Fruit fly (Drosophila melanogaster) whole organism, prepupa: ENCODE measurements around the gene CG8461.
A peak's percentile ranks its signal among the peaks of the same experiment; 100 is the strongest.

Experiments used
- CG10631 ChIP-seq: fragments of 200-800 bp; sonication (Bioruptor generic); optimal IDR thresholded peaks from 2 replicates; lab custom pipeline; 2016; ENCODE audit warnings: missing biosample characterization, missing genetic modification characterization
- CG10669 ChIP-seq: fragments of 200-800 bp; sonication (Bioruptor generic); optimal IDR thresholded peaks from 3 replicates; lab custom pipeline; 2018; ENCODE audit warnings: missing biosample characterization, mild to moderate bottlenecking, missing genetic modification characterization, moderate library complexity
- CG11902 ChIP-seq: fragments of 200-800 bp; sonication (Bioruptor generic); optimal IDR thresholded peaks from 3 replicates; lab custom pipeline; 2016; ENCODE audit warnings: missing biosample characterization, missing genetic modification characterization
- CG1621 ChIP-seq: fragments of 200-800 bp; sonication (Bioruptor generic); optimal IDR thresholded peaks from 3 replicates; lab custom pipeline; 2018; ENCODE audit warnings: missing biosample characterization, mild to moderate bottlenecking, missing genetic modification characterization
- CG16779 ChIP-seq: fragments of 200-800 bp; sonication (Bioruptor generic); optimal IDR thresholded peaks from 3 replicates; lab custom pipeline; 2017; ENCODE audit warnings: missing biosample characterization, mild to moderate bottlenecking, missing genetic modification characterization
- CG3032 ChIP-seq: fragments of 200-800 bp; optimal IDR thresholded peaks from 2 replicates; lab custom pipeline; 2019; ENCODE audit warnings: missing biosample characterization, mild to moderate bottlenecking, missing genetic modification characterization, moderate library complexity
- CG32006 ChIP-seq: fragments of 200-800 bp; sonication (Bioruptor generic); optimal IDR thresholded peaks from 3 replicates; lab custom pipeline; 2017; ENCODE audit warnings: missing biosample characterization, mild to moderate bottlenecking, missing genetic modification characterization
- CG3919 ChIP-seq: fragments of 200-800 bp; sonication (Bioruptor generic); optimal IDR thresholded peaks from 3 replicates; lab custom pipeline; 2016; ENCODE audit warnings: missing biosample characterization, missing genetic modification characterization
- CG6276 ChIP-seq: fragments of 200-800 bp; sonication (Bioruptor generic); optimal IDR thresholded peaks from 2 replicates; lab custom pipeline; 2017; ENCODE audit warnings: missing biosample characterization, mild to moderate bottlenecking, missing genetic modification characterization
- CG6792 ChIP-seq: fragments of 200-800 bp; sonication (Bioruptor generic); optimal IDR thresholded peaks from 3 replicates; lab custom pipeline; 2016; ENCODE audit warnings: missing biosample characterization, missing genetic modification characterization
- CG6808 ChIP-seq: fragments of 200-800 bp; sonication (Bioruptor generic); optimal IDR thresholded peaks from 3 replicates; lab custom pipeline; 2017; ENCODE audit warnings: missing biosample characterization, missing genetic modification characterization, mild to moderate bottlenecking, moderate library complexity, missing genetic modification reagents
- CG7368 ChIP-seq: fragments of 200-800 bp; sonication (Bioruptor generic); optimal IDR thresholded peaks from 3 replicates; lab custom pipeline; 2016; ENCODE audit warnings: missing biosample characterization, missing genetic modification characterization
- CG8119 ChIP-seq: fragments of 200-800 bp; sonication (Bioruptor generic); IDR thresholded peaks from 3 replicates; pipeline ENCODE4 v1.3.6; 2022; ENCODE audit warnings: missing biosample characterization, missing genetic modification characterization
- CG8319 ChIP-seq: fragments of 200-800 bp; sonication (Bioruptor generic); optimal IDR thresholded peaks from 3 replicates; lab custom pipeline; 2016; ENCODE audit warnings: missing biosample characterization, missing genetic modification characterization
- CG9139 ChIP-seq: fragments of 200-800 bp; sonication (Bioruptor generic); optimal IDR thresholded peaks from 3 replicates; lab custom pipeline; 2017; ENCODE audit warnings: missing biosample characterization, mild to moderate bottlenecking, missing genetic modification characterization
- Eip75B ChIP-seq: fragments of 200-800 bp; sonication (Bioruptor generic); optimal IDR thresholded peaks from 3 replicates; lab custom pipeline; 2016; ENCODE audit warnings: missing biosample characterization, missing genetic modification characterization
- Eip78C ChIP-seq: fragments of 200-800 bp; sonication (Bioruptor generic); peaks from one replicate; lab custom pipeline; 2016; ENCODE audit warnings: missing biosample characterization, missing genetic modification characterization
- Eip93F ChIP-seq: fragments of 200-800 bp; sonication (Bioruptor generic); optimal IDR thresholded peaks from 2 replicates; lab custom pipeline; 2016; ENCODE audit warnings: missing biosample characterization, mild to moderate bottlenecking, missing genetic modification characterization
- Ets96B ChIP-seq: fragments of 200-800 bp; optimal IDR thresholded peaks from 2 replicates; lab custom pipeline; 2019; ENCODE audit warnings: missing biosample characterization, mild to moderate bottlenecking, missing genetic modification characterization, moderate library complexity
- Hr38 ChIP-seq: sonication (Bioruptor generic); optimal IDR thresholded peaks from 2 replicates; lab custom pipeline; 2016; ENCODE audit warnings: missing biosample characterization, missing genetic modification characterization
- Hr4 ChIP-seq: fragments of 200-800 bp; sonication (Bioruptor generic); optimal IDR thresholded peaks from 3 replicates; lab custom pipeline; 2016; ENCODE audit warnings: missing biosample characterization, missing genetic modification characterization
- Lpt ChIP-seq: fragments of 200-800 bp; sonication (Bioruptor generic); optimal IDR thresholded peaks from 3 replicates; lab custom pipeline; 2016; ENCODE audit warnings: missing biosample characterization, missing genetic modification characterization
- Met ChIP-seq: fragments of 200-800 bp; sonication (Bioruptor generic); optimal IDR thresholded peaks from 3 replicates; lab custom pipeline; 2016; ENCODE audit warnings: missing biosample characterization, missing genetic modification characterization
- OdsH ChIP-seq: fragments of 200-800 bp; sonication (Bioruptor generic); optimal IDR thresholded peaks from 3 replicates; lab custom pipeline; 2016; ENCODE audit warnings: missing biosample characterization, missing genetic modification characterization
- Sox102F ChIP-seq: fragments of 200-800 bp; sonication (Bioruptor generic); optimal IDR thresholded peaks from 2 replicates; lab custom pipeline; 2016; ENCODE audit warnings: missing biosample characterization, mild to moderate bottlenecking, missing genetic modification characterization
- Sox15 ChIP-seq: fragments of 200-800 bp; sonication (Bioruptor generic); optimal IDR thresholded peaks from 3 replicates; lab custom pipeline; 2016; ENCODE audit warnings: missing biosample characterization, missing genetic modification characterization
- achi ChIP-seq: fragments of 200-800 bp; sonication (Bioruptor generic); optimal IDR thresholded peaks from 3 replicates; lab custom pipeline; 2016; ENCODE audit warnings: missing biosample characterization, missing genetic modification characterization
- cyc ChIP-seq: fragments of 200-800 bp; sonication (Bioruptor generic); optimal IDR thresholded peaks from 3 replicates; lab custom pipeline; 2016; ENCODE audit warnings: missing biosample characterization, missing genetic modification characterization
- dac ChIP-seq: fragments of 200-800 bp; sonication (Bioruptor generic); optimal IDR thresholded peaks from 2 replicates; lab custom pipeline; 2017; ENCODE audit warnings: missing biosample characterization, mild to moderate bottlenecking, missing genetic modification characterization
- eg ChIP-seq: fragments of 200-800 bp; sonication (Bioruptor generic); IDR thresholded peaks from 3 replicates; pipeline ENCODE4 v1.3.6; 2022; ENCODE audit warnings: missing biosample characterization, missing genetic modification characterization
- esn ChIP-seq: fragments of 200-800 bp; sonication (Bioruptor generic); optimal IDR thresholded peaks from 2 replicates; lab custom pipeline; 2016; ENCODE audit warnings: missing biosample characterization, mild to moderate bottlenecking, missing genetic modification characterization, moderate library complexity
- fd59A ChIP-seq: fragments of 200-800 bp; sonication (Bioruptor generic); optimal IDR thresholded peaks from 2 replicates; lab custom pipeline; 2017; ENCODE audit warnings: missing biosample characterization, mild to moderate bottlenecking, missing genetic modification characterization, missing genetic modification reagents
- fd85E ChIP-seq: fragments of 200-800 bp; sonication (Bioruptor generic); optimal IDR thresholded peaks from 3 replicates; lab custom pipeline; 2016; ENCODE audit warnings: missing biosample characterization, missing genetic modification characterization
- fkh ChIP-seq: fragments of 200-800 bp; sonication (Bioruptor generic); optimal IDR thresholded peaks from 3 replicates; lab custom pipeline; 2017; ENCODE audit warnings: missing biosample characterization, mild to moderate bottlenecking, missing genetic modification characterization, moderate library complexity
- net ChIP-seq: fragments of 200-800 bp; sonication (Bioruptor generic); optimal IDR thresholded peaks from 3 replicates; lab custom pipeline; 2016; ENCODE audit warnings: missing biosample characterization, missing genetic modification characterization
- pdm3 ChIP-seq: fragments of 200-800 bp; sonication (Bioruptor generic); optimal IDR thresholded peaks from 3 replicates; lab custom pipeline; 2016; ENCODE audit warnings: missing biosample characterization, missing genetic modification characterization
- salr ChIP-seq, 2 experiments: fragments of 200-800 bp; sonication (Bioruptor generic); optimal IDR thresholded peaks; 3 replicates each; lab custom pipeline; 2016 to 2018; ENCODE audit warnings: missing biosample characterization in 2 of 2, missing genetic modification characterization in 2 of 2, mild to moderate bottlenecking in 1 of 2
- spab ChIP-seq: fragments of 200-800 bp; sonication (Bioruptor generic); optimal IDR thresholded peaks from 2 replicates; lab custom pipeline; 2017; ENCODE audit warnings: missing biosample characterization, mild to moderate bottlenecking, missing genetic modification characterization, missing genetic modification reagents
- ss ChIP-seq, 2 experiments: fragments of 200-800 bp; sonication (Bioruptor generic); optimal IDR thresholded peaks; 2 replicates in 1 of 2; 3 replicates in 1 of 2; lab custom pipeline; 2017 to 2018; ENCODE audit warnings: mild to moderate bottlenecking in 2 of 2, missing biosample characterization in 2 of 2, missing genetic modification characterization in 2 of 2, moderate library complexity in 1 of 2
- svp ChIP-seq: fragments of 200-800 bp; sonication (Bioruptor generic); peaks from one replicate; lab custom pipeline; 2016; ENCODE audit warnings: missing biosample characterization, missing genetic modification characterization
- topi ChIP-seq: fragments of 200-800 bp; sonication (Bioruptor generic); optimal IDR thresholded peaks from 3 replicates; lab custom pipeline; 2016; ENCODE audit warnings: missing biosample characterization, missing genetic modification characterization

CG8461 gene

dm6 chr3R:14473574-14473973 lies 39.9 kb downstream of the CG8461 start (continued):
- TF ChIP-seq CG1621 (tag; lab: Kevin White, UChicago) (peak; percentile 45), CG6276 (GFP tag; lab: Kevin White, UChicago) (peak; percentile 63), fd85E (GFP tag; lab: Kevin White, UChicago) (no peak), OdsH (GFP tag; lab: Kevin White, UChicago) (peak; percentile 74), spab (GFP tag; lab: Kevin White, UChicago) (peak; percentile 50), Sox102F (GFP tag; lab: Kevin White, UChicago) (peak; percentile 24), svp (peak; percentile 65), CG3919 (GFP tag; lab: Kevin White, UChicago) (peak; percentile 78), ss (GFP tag; optimal IDR thresholded peaks at IDR 0.05; lab: Kevin White, UChicago) (no peak), CG16779 (tag; lab: Kevin White, UChicago) (peak; percentile 43), fd59A (GFP tag; lab: Kevin White, UChicago) (peak; percentile 49), Sox15 (GFP tag; lab: Kevin White, UChicago) (peak; percentile 57), CG10631 (GFP tag; lab: Kevin White, UChicago) (peak; percentile 74), CG10669 (peak; percentile 66), CG8119 (GFP tag; lab: Robert Waterston, UW) (peak; percentile 65), Eip78C (peak; percentile 92), dac (GFP tag; lab: Kevin White, UChicago) (peak; percentile 53), CG7368 (peak; percentile 37), CG6808 (GFP tag; lab: Kevin White, UChicago) (peak; percentile 45), esn (GFP tag; lab: Kevin White, UChicago) (peak; percentile 45), Eip93F (GFP tag; lab: Kevin White, UChicago) (no peak), Ets96B (peak; percentile 62), Met (GFP tag; lab: Kevin White, UChicago) (peak; percentile 43), fkh (peak; percentile 25)

DNA sequence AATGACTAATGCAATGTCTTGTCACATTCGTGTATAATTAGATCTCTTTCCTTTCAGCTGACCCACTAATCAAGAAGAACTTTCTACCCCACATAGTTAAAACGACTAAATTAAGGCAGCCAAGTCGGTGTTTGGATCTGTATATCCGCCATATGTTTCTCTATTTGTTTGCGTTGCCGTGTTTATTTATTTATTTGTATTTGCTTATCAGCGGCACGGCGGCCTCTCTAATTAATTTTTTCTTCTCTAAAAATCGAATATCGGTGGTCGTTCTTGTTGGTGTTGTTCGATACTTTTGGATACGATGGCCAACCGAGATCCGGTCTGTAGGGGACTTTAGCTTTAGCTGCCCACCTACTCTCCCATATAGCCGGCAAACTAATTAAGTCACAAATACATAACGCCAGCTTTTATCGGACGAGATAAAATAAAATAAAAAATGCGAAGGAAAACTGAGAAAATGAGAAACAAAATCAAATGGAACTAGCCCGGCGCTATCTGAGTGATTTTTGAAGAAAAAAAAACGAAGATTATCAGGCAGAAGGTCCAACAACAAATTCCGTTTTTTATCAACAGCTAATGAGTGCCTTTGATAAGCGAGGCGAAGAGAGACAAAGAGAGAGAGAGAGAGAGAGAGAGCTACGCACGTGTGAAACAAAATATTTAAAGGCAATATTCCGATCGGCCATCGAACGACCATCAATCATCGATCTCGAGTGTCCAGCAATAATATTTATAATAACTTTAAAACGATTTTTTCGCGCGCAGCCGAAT lies 40.7 kb downstream of the CG8461 start:
- TF ChIP-seq fkh (peak; percentile 84), CG11902 (GFP tag; lab: Kevin White, UChicago) (no peak)

DNA sequence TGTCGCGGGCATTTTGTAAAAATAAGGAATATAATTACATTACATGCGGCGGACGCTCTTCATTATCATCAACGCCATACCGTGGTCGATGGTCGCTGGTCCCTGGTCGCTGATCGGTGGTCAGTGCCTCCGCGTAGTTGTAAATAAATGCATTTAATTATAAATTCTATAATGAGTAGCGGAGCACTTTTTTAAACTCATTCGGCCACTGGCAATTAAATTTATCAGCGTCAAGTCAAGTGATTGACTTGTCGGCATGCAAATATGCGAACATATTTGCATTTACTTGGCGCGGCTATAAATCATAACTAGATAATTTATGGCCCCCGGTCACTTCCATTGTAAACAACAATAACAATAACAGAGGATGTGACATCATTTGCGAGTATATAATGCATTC lies 42.0 kb downstream of the CG8461 start:
- TF ChIP-seq CG6792 (GFP tag; lab: Kevin White, UChicago) = no peak
- TF ChIP-seq svp = peak; percentile 90
- TF ChIP-seq ss (GFP tag; optimal IDR thresholded peaks at IDR 0.05; lab: Kevin White, UChicago) = peak; percentile 4 to 6
- TF ChIP-seq CG10631 (GFP tag; lab: Kevin White, UChicago) = no peak

dm6 chr3R:14470630-14471029 lies 42.8 kb downstream of the CG8461 start:
- peak; percentile 83 for TF ChIP-seq eg (GFP tag; lab: Robert Waterston, UW)
- no peak for TF ChIP-seq cyc
- no peak for TF ChIP-seq CG16779 (tag; lab: Kevin White, UChicago)
- peak; percentile 63 for TF ChIP-seq pdm3 (GFP tag; lab: Kevin White, UChicago)
- TF ChIP-seq net (GFP tag; lab: Kevin White, UChicago) = peak; percentile 52
- no peak for TF ChIP-seq CG11902 (GFP tag; lab: Kevin White, UChicago)
- no peak for TF ChIP-seq spab (GFP tag; lab: Kevin White, UChicago)
- TF ChIP-seq CG8319 (GFP tag; lab: Kevin White, UChicago) = no peak
- peak; percentile 67 for TF ChIP-seq Lpt (GFP tag; lab: Kevin White, UChicago)
- peak; percentile 44 for TF ChIP-seq Ets96B
- TF ChIP-seq achi (GFP tag; lab: Kevin White, UChicago) = peak; percentile 76
- TF ChIP-seq Eip93F (GFP tag; lab: Kevin White, UChicago) = no peak
- no peak for TF ChIP-seq fd85E (GFP tag; lab: Kevin White, UChicago)
- peak; percentile 21 for TF ChIP-seq CG7368
- peak; percentile 91 for TF ChIP-seq CG8119 (GFP tag; lab: Robert Waterston, UW)
- peak; percentile 69 for TF ChIP-seq OdsH (GFP tag; lab: Kevin White, UChicago)
- TF ChIP-seq CG6808 (GFP tag; lab: Kevin White, UChicago) = no peak
- TF ChIP-seq CG32006 = peak; percentile 91
- no peak for TF ChIP-seq CG3032
- peak; percentile 66 for TF ChIP-seq CG6276 (GFP tag; lab: Kevin White, UChicago)
- peak; percentile 31 for TF ChIP-seq topi (GFP tag; lab: Kevin White, UChicago)
- peak; percentile 6 for TF ChIP-seq CG1621 (tag; lab: Kevin White, UChicago)
- no peak for TF ChIP-seq CG9139 (GFP tag; lab: Kevin White, UChicago)
- peak; percentile 85 for TF ChIP-seq Hr4
- TF ChIP-seq Eip75B (GFP tag; lab: Kevin White, UChicago) = peak; percentile 28
- TF ChIP-seq fd59A (GFP tag; lab: Kevin White, UChicago) = no peak
- TF ChIP-seq ss (GFP tag; optimal IDR thresholded peaks at IDR 0.05; lab: Kevin White, UChicago) = no peak
- no peak for TF ChIP-seq CG10669
- peak in 1 of 2 experiments; percentile 78 for TF ChIP-seq salr (GFP tag; optimal IDR thresholded peaks at IDR 0.05; lab: Kevin White, UChicago)
- TF ChIP-seq Sox102F (GFP tag; lab: Kevin White, UChicago) = no peak
- TF ChIP-seq Hr38 = no peak
